Worm (Caenorhabditis elegans) whole organism, L4 larva: ENCODE data around the gene phy-4.

ENCODE experiments used
- F26F4.8 ChIP-seq: fragments of 200-800 bp; sonication (Bioruptor generic); conservative IDR thresholded peaks from 2 replicates; pipeline ENCODE4 v1.3.6; 2022; ENCODE audit warnings: missing genetic modification characterization, missing compliant biosample characterization
- F37D6.2 ChIP-seq: sonication (generic microtip); optimal IDR thresholded peaks from 2 replicates; lab custom pipeline; 2016; ENCODE audit warnings: mild to moderate bottlenecking, missing genetic modification characterization, missing compliant biosample characterization
- F49E8.2 ChIP-seq: sonication (generic microtip); optimal IDR thresholded peaks from 2 replicates; lab custom pipeline; 2016; ENCODE audit warnings: missing compliant biosample characterization, mild to moderate bottlenecking, missing genetic modification characterization, borderline replicate concordance
- T26A8.4 ChIP-seq: fragments of 200-800 bp; sonication (Bioruptor generic); IDR thresholded peaks from 2 replicates; pipeline ENCODE4 v1.3.6; 2022; ENCODE audit warnings: missing genetic modification characterization, missing compliant biosample characterization
- Y48G9A.11 ChIP-seq: fragments of 200-800 bp; sonication (Bioruptor generic); IDR thresholded peaks from 2 replicates; pipeline ENCODE4 v1.3.6; 2022; ENCODE audit warnings: missing genetic modification reagents, missing genetic modification characterization, missing compliant biosample characterization
- aha-1 ChIP-seq: fragments of 150-350 bp; peaks from one replicate; lab custom pipeline; 2014; ENCODE audit warnings: missing biosample characterization, missing genetic modification characterization
- aly-2 ChIP-seq: sonication (generic microtip); optimal IDR thresholded peaks from 2 replicates; lab custom pipeline; 2018; ENCODE audit warnings: missing biosample characterization, missing genetic modification characterization
- arid-1 ChIP-seq: fragments of 200-800 bp; sonication (Bioruptor generic); conservative IDR thresholded peaks from 2 replicates; pipeline ENCODE4 v1.3.6; 2022; ENCODE audit warnings: missing genetic modification reagents, missing genetic modification characterization, missing compliant biosample characterization
- attf-4 ChIP-seq: sonication (generic microtip); optimal IDR thresholded peaks from 3 replicates; lab custom pipeline; 2017; ENCODE audit warnings: missing biosample characterization, missing genetic modification characterization
- ceh-20 ChIP-seq: fragments of 200-800 bp; sonication (Bioruptor generic); IDR thresholded peaks from 2 replicates; pipeline ENCODE4 v1.3.6; 2022; ENCODE audit warnings: missing genetic modification reagents, missing genetic modification characterization, missing compliant biosample characterization
- ceh-28 ChIP-seq: fragments of 150-350 bp; optimal IDR thresholded peaks from 2 replicates; lab custom pipeline; 2014; ENCODE audit warnings: missing biosample characterization, missing genetic modification reagents, missing genetic modification characterization
- ceh-32 ChIP-seq: sonication (generic microtip); optimal IDR thresholded peaks from 2 replicates; lab custom pipeline; 2016; ENCODE audit warnings: mild to moderate bottlenecking, missing genetic modification characterization, missing compliant biosample characterization; ENCODE audit not compliant: poor library complexity
- ceh-62 ChIP-seq: sonication (generic microtip); optimal IDR thresholded peaks from 2 replicates; lab custom pipeline; 2017; ENCODE audit warnings: missing biosample characterization, missing genetic modification characterization
- ces-1 ChIP-seq: fragments of 150-350 bp; sonication (generic microtip); optimal IDR thresholded peaks from 4 replicates; lab custom pipeline; 2014; ENCODE audit warnings: missing biosample characterization, missing genetic modification reagents, missing genetic modification characterization
- ctbp-1 ChIP-seq: fragments of 200-800 bp; sonication (Bioruptor generic); IDR thresholded peaks from 2 replicates; pipeline ENCODE4 v1.3.6; 2022; ENCODE audit warnings: missing genetic modification reagents, missing genetic modification characterization, missing compliant biosample characterization
- daf-12 ChIP-seq: fragments of 150-350 bp; optimal IDR thresholded peaks from 2 replicates; lab custom pipeline; 2014; ENCODE audit warnings: missing biosample characterization, missing genetic modification reagents, missing genetic modification characterization
- daf-16 ChIP-seq, 3 experiments: sonication (generic microtip); optimal IDR thresholded peaks; 2 replicates each; lab custom pipeline; 2016 to 2017; ENCODE audit warnings: missing genetic modification characterization in 3 of 3, missing genetic modification reagents in 3 of 3, mild to moderate bottlenecking in 2 of 3, missing compliant biosample characterization in 2 of 3, missing biosample characterization in 1 of 3, moderate library complexity in 1 of 3
- dmd-6 ChIP-seq: fragments of 200-800 bp; sonication (Bioruptor generic); IDR thresholded peaks from 2 replicates; pipeline ENCODE4 v1.3.6; 2022; ENCODE audit warnings: missing genetic modification reagents, missing genetic modification characterization, missing compliant biosample characterization
- dpl-1 ChIP-seq: fragments of 150-350 bp; optimal IDR thresholded peaks from 2 replicates; lab custom pipeline; 2014; ENCODE audit warnings: missing biosample characterization, missing genetic modification reagents, missing genetic modification characterization
- duxl-1 ChIP-seq: sonication (generic microtip); optimal IDR thresholded peaks from 2 replicates; lab custom pipeline; 2016; ENCODE audit warnings: mild to moderate bottlenecking, missing genetic modification characterization, moderate library complexity, missing compliant biosample characterization; ENCODE audit not compliant: poor library complexity
- dve-1 ChIP-seq: sonication (generic microtip); optimal IDR thresholded peaks from 2 replicates; lab custom pipeline; 2017; ENCODE audit warnings: antibody characterized with exemption, mild to moderate bottlenecking, missing genetic modification characterization, missing compliant biosample characterization; ENCODE audit not compliant: insufficient read depth
- egl-27 ChIP-seq: sonication (generic microtip); optimal IDR thresholded peaks from 3 replicates; lab custom pipeline; 2017; ENCODE audit warnings: missing biosample characterization, missing genetic modification reagents, missing genetic modification characterization
- fkh-10 ChIP-seq: fragments of 150-350 bp; optimal IDR thresholded peaks from 2 replicates; lab custom pipeline; 2014; ENCODE audit warnings: missing biosample characterization, missing genetic modification reagents, missing genetic modification characterization
- fos-1 ChIP-seq: fragments of 150-350 bp; optimal IDR thresholded peaks from 2 replicates; lab custom pipeline; 2014; ENCODE audit warnings: missing biosample characterization, missing genetic modification characterization
- hlh-30 ChIP-seq: sonication (generic microtip); optimal IDR thresholded peaks from 2 replicates; lab custom pipeline; 2017; ENCODE audit warnings: antibody characterized with exemption, mild to moderate bottlenecking, missing genetic modification characterization, missing compliant biosample characterization; ENCODE audit not compliant: insufficient read depth
- hmg-1.1 ChIP-seq: fragments of 200-800 bp; sonication (Bioruptor generic); IDR thresholded peaks from 2 replicates; pipeline ENCODE4 v1.3.6; 2022; ENCODE audit warnings: missing genetic modification reagents, missing genetic modification characterization, missing compliant biosample characterization
- lim-7 ChIP-seq: fragments of 200-800 bp; sonication (Bioruptor generic); IDR thresholded peaks from 2 replicates; pipeline ENCODE4 v1.3.6; 2022; ENCODE audit warnings: missing genetic modification characterization, missing compliant biosample characterization
- lin-13 ChIP-seq: fragments of 150-350 bp; optimal IDR thresholded peaks from 2 replicates; lab custom pipeline; 2014; ENCODE audit warnings: missing biosample characterization, missing genetic modification reagents, missing genetic modification characterization
- lin-29 ChIP-seq: fragments of 200-800 bp; sonication (Bioruptor generic); IDR thresholded peaks from 2 replicates; pipeline ENCODE4 v1.3.6; 2022; ENCODE audit warnings: missing genetic modification reagents, missing genetic modification characterization, missing compliant biosample characterization
- lsy-2 ChIP-seq, 2 experiments: fragments of 150-350 bp in 1 of 2; sonication (generic microtip) in 1 of 2; optimal IDR thresholded peaks; 2 replicates each; lab custom pipeline; 2014 to 2017; ENCODE audit warnings: missing biosample characterization in 2 of 2, missing genetic modification characterization in 2 of 2
- mep-1 ChIP-seq: fragments of 150-350 bp; sonication (generic microtip); optimal IDR thresholded peaks from 3 replicates; lab custom pipeline; 2014; ENCODE audit warnings: missing biosample characterization, missing genetic modification characterization
- mxl-2 ChIP-seq: fragments of 200-800 bp; sonication (Bioruptor generic); conservative IDR thresholded peaks from 2 replicates; pipeline ENCODE4 v1.3.6; 2022; ENCODE audit warnings: missing genetic modification reagents, missing genetic modification characterization, missing compliant biosample characterization
- nhr-11 ChIP-seq: fragments of 150-350 bp; optimal IDR thresholded peaks from 2 replicates; lab custom pipeline; 2014; ENCODE audit warnings: missing biosample characterization, missing genetic modification characterization
- nhr-41 ChIP-seq: fragments of 200-800 bp; sonication (Bioruptor generic); IDR thresholded peaks from 2 replicates; pipeline ENCODE4 v1.3.6; 2022; ENCODE audit warnings: missing genetic modification reagents, missing genetic modification characterization, missing compliant biosample characterization
- nhr-76 ChIP-seq: fragments of 150-350 bp; optimal IDR thresholded peaks from 2 replicates; lab custom pipeline; 2014; ENCODE audit warnings: missing biosample characterization, missing genetic modification characterization
- nhr-77 ChIP-seq: fragments of 150-350 bp; optimal IDR thresholded peaks from 2 replicates; lab custom pipeline; 2014; ENCODE audit warnings: missing biosample characterization, missing genetic modification characterization
- php-3 ChIP-seq: fragments of 200-800 bp; sonication (Bioruptor generic); IDR thresholded peaks from 2 replicates; pipeline ENCODE4 v1.3.6; 2022; ENCODE audit warnings: missing genetic modification reagents, missing genetic modification characterization, missing compliant biosample characterization
- rbr-2 ChIP-seq: sonication (generic microtip); optimal IDR thresholded peaks from 2 replicates; lab custom pipeline; 2016; ENCODE audit warnings: missing genotype, missing genetic modification characterization, missing compliant biosample characterization
- sdz-12 ChIP-seq: fragments of 200-800 bp; sonication (Bioruptor generic); optimal IDR thresholded peaks from 2 replicates; lab custom pipeline; 2018; ENCODE audit warnings: mild to moderate bottlenecking, missing genetic modification characterization, missing compliant biosample characterization
- set-16 ChIP-seq: fragments of 200-800 bp; sonication (Bioruptor generic); IDR thresholded peaks from 2 replicates; pipeline ENCODE4 v1.3.6; 2022; ENCODE audit warnings: missing genetic modification reagents, missing genetic modification characterization, missing compliant biosample characterization
- unc-130 ChIP-seq: sonication (generic microtip); optimal IDR thresholded peaks from 2 replicates; lab custom pipeline; 2016; ENCODE audit warnings: missing genetic modification reagents, missing genetic modification characterization, missing compliant biosample characterization
- unc-62 ChIP-seq, 3 experiments: fragments of 150-350 bp in 1 of 3; sonication (generic microtip); optimal IDR thresholded peaks in 2 of 3; peaks in 1 of 3; 1 replicate in 1 of 3; 2 replicates in 2 of 3; lab custom pipeline; 2014 to 2017; ENCODE audit warnings: missing biosample characterization in 3 of 3, missing genetic modification characterization in 3 of 3, missing genetic modification reagents in 3 of 3, missing genotype in 1 of 3
- zag-1 ChIP-seq: fragments of 150-350 bp; optimal IDR thresholded peaks from 2 replicates; lab custom pipeline; 2014; ENCODE audit warnings: missing biosample characterization, missing genetic modification characterization
- zfp-3 ChIP-seq: fragments of 200-800 bp; sonication (Bioruptor generic); conservative IDR thresholded peaks from 2 replicates; pipeline ENCODE4 v1.3.6; 2022; ENCODE audit warnings: missing genetic modification reagents, missing genetic modification characterization, missing compliant biosample characterization
- ztf-11 ChIP-seq: fragments of 150-350 bp; optimal IDR thresholded peaks from 2 replicates; lab custom pipeline; 2014; ENCODE audit warnings: missing biosample characterization, missing genetic modification characterization

Gene phy-4

ce11 chrV:19527565-19527964 lies 14.1 kb upstream of the phy-4 start (continued):
- TF ChIP-seq mep-1 (tag; lab: Kevin White, UChicago) (peak; percentile 49), sdz-12 (GFP tag; lab: Kevin White, UChicago) (no peak), aly-2 (tag; lab: Kevin White, UChicago) (no peak), F49E8.2 (tag; lab: Kevin White, UChicago) (no peak), zfp-3 (GFP tag; lab: Robert Waterston, UW) (0 out of 2 replicates have a peak, but pooled peaks have one; percentile 14), egl-27 (tag; lab: Kevin White, UChicago) (no peak), T26A8.4 (peak; percentile 16; the same call in 1 of the 2 replicates), daf-12 (tag; lab: Kevin White, UChicago) (no peak), nhr-76 (no peak), lin-13 (no peak), unc-130 (GFP tag; lab: Kevin White, UChicago) (no peak), rbr-2 (tag; lab: Kevin White, UChicago) (no peak), aha-1 (tag; lab: Kevin White, UChicago) (no peak), fkh-10 (GFP tag; lab: Kevin White, UChicago) (no peak), fos-1 (tag; lab: Kevin White, UChicago) (no peak), lsy-2 (tag; optimal IDR thresholded peaks at IDR 0.05; lab: Kevin White, UChicago) (peak in 1 of 2 experiments; percentile 64)

ce11 chrV:19526197-19526596 lies 12.7 kb upstream of the phy-4 start:
- TF ChIP-seq mxl-2 (GFP tag; lab: Robert Waterston, UW) = no peak
- TF ChIP-seq daf-12 (tag; lab: Kevin White, UChicago) = no peak
- no peak for TF ChIP-seq ctbp-1 (GFP tag; lab: Robert Waterston, UW)
- no peak for TF ChIP-seq zag-1 (tag; lab: Kevin White, UChicago)
- no peak for TF ChIP-seq F37D6.2 (tag; lab: Kevin White, UChicago)
- TF ChIP-seq hlh-30 = peak; percentile 6
- TF ChIP-seq lin-29 (GFP tag; lab: Robert Waterston, UW) = no peak
- peak; percentile 33 for TF ChIP-seq dmd-6 (GFP tag; lab: Robert Waterston, UW)
- TF ChIP-seq unc-62 (GFP tag; optimal IDR thresholded peaks at IDR 0.05 in 1 of 2; lab: Kevin White, UChicago) = no peak
- TF ChIP-seq unc-62 (tag; optimal IDR thresholded peaks at IDR 0.05; lab: Kevin White, UChicago) = no peak
- TF ChIP-seq attf-4 (tag; lab: Kevin White, UChicago) = no peak
- TF ChIP-seq unc-130 (GFP tag; lab: Kevin White, UChicago) = no peak
- TF ChIP-seq lim-7 (GFP tag; lab: Robert Waterston, UW) = no peak
- TF ChIP-seq ceh-20 (GFP tag; lab: Robert Waterston, UW) = 0 out of 2 replicates have a peak, but pooled peaks have one; percentile 16

- TF ChIP-seq dve-1 (tag; lab: Kevin White, UChicago) (peak; percentile 40), hlh-30 (peak; percentile 90), daf-12 (tag; lab: Kevin White, UChicago) (no peak), ceh-32 (tag; lab: Kevin White, UChicago) (no peak), Y48G9A.11 (no peak), set-16 (GFP tag; lab: Robert Waterston, UW) (no peak), ceh-20 (GFP tag; lab: Robert Waterston, UW) (no peak; the same call in 1 of the 2 replicates), arid-1 (GFP tag; lab: Robert Waterston, UW) (no peak), F37D6.2 (tag; lab: Kevin White, UChicago) (no peak), duxl-1 (tag; lab: Kevin White, UChicago) (no peak), php-3 (GFP tag; lab: Robert Waterston, UW) (0 out of 2 replicates have a peak, but pooled peaks have one; percentile 35), nhr-41 (GFP tag; lab: Robert Waterston, UW) (no peak), lim-7 (GFP tag; lab: Robert Waterston, UW) (no peak), nhr-77 (tag; lab: Kevin White, UChicago) (peak; percentile 19), ceh-62 (tag; lab: Kevin White, UChicago) (no peak), dpl-1 (GFP tag; lab: Kevin White, UChicago) (no peak), mxl-2 (GFP tag; lab: Robert Waterston, UW) (0 out of 2 replicates have a peak, but pooled peaks have one; percentile 28), fos-1 (tag; lab: Kevin White, UChicago) (no peak), nhr-11 (no peak), F26F4.8 (GFP tag; lab: Robert Waterston, UW) (no peak), ceh-28 (no peak), hmg-1.1 (GFP tag; lab: Robert Waterston, UW) (0 out of 2 replicates have a peak, but pooled peaks have one; percentile 37), ces-1 (GFP tag; lab: Kevin White, UChicago) (no peak), lin-29 (GFP tag; lab: Robert Waterston, UW) (no peak), aha-1 (tag; lab: Kevin White, UChicago) (no peak), daf-16 (GFP tag; optimal IDR thresholded peaks at IDR 0.05; lab: Kevin White, UChicago) (no peak), daf-16 (tag; optimal IDR thresholded peaks at IDR 0.05; lab: Kevin White, UChicago) (peak; percentile 55), ztf-11 (tag; lab: Kevin White, UChicago) (no peak)
Measured at ce11 chrV:19524569-19524968, 11.1 kb upstream of the phy-4 start.
